Worm (Caenorhabditis elegans) whole organism, L2 larva: ENCODE data around the gene ZK262.20.

Experiments used
- egl-27 ChIP-seq: sonication (generic microtip); optimal IDR thresholded peaks from 3 replicates; lab custom pipeline; 2017; ENCODE audit warnings: missing biosample characterization, missing genetic modification reagents, missing genetic modification characterization
- fos-1 ChIP-seq: fragments of 150-350 bp; optimal IDR thresholded peaks from 2 replicates; lab custom pipeline; 2014; ENCODE audit warnings: missing biosample characterization, missing genetic modification characterization
- lin-13 ChIP-seq: fragments of 150-350 bp; optimal IDR thresholded peaks from 2 replicates; lab custom pipeline; 2014; ENCODE audit warnings: missing biosample characterization, missing genetic modification reagents, missing genetic modification characterization
- skn-1 ChIP-seq: sonication (generic microtip); optimal IDR thresholded peaks from 2 replicates; lab custom pipeline; 2017; ENCODE audit warnings: missing biosample characterization, missing genetic modification characterization
- snpc-4 ChIP-seq: fragments of 150-350 bp; optimal IDR thresholded peaks from 2 replicates; lab custom pipeline; 2014; ENCODE audit warnings: missing biosample characterization, missing genetic modification characterization
- unc-62 ChIP-seq: fragments of 150-350 bp; optimal IDR thresholded peaks from 2 replicates; lab custom pipeline; 2014; ENCODE audit warnings: missing biosample characterization, missing genetic modification reagents, missing genetic modification characterization
- ztf-11 ChIP-seq: sonication (generic microtip); optimal IDR thresholded peaks from 2 replicates; lab custom pipeline; 2017; ENCODE audit warnings: missing biosample characterization, missing genetic modification characterization

DNA sequence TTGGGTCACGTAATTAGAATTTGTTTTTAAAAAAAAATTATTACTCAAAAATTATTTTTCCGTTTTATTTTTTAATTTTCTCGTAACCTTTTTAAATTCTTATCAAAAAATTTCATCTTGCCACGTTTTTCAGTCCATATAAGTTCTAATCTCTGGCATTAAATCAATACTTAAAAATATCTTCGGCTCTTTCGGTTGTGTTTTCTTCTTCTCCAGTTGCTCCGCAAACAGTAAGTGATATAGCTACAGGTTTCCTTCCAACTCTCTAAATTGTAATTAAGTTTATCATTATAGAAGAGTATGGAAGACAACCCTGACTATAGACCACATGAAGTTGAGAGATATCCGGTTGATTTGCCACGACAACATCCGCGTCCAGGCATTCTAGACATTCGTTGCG, 9.3 kb upstream of the ZK262.20 start, which contains the start of gene ZK228.1:
- no peak for TF ChIP-seq ztf-11 (tag; lab: Kevin White, UChicago)
- no peak for TF ChIP-seq lin-13 (GFP tag; lab: Kevin White, UChicago)
- TF ChIP-seq fos-1 (tag; lab: Kevin White, UChicago): no peak
- TF ChIP-seq unc-62 (GFP tag; lab: Kevin White, UChicago): no peak
- no peak for TF ChIP-seq skn-1 (tag; lab: Kevin White, UChicago)
- TF ChIP-seq snpc-4 (tag; lab: Kevin White, UChicago): no peak
- no peak for TF ChIP-seq egl-27 (tag; lab: Kevin White, UChicago)
